Fruit fly (Drosophila melanogaster) whole organism, embryonic: Measurements from ENCODE around the gene CG16719.

Experiments used
- Awh ChIP-seq: fragments of 200-800 bp; sonication (Bioruptor generic); IDR thresholded peaks from 2 replicates; pipeline ENCODE4, ENCODE4 v1.3.6; 2022; ENCODE audit warnings: missing biosample characterization, missing genetic modification characterization
- BEAF-32 ChIP-seq: fragments of 200-800 bp; sonication (Bioruptor generic); optimal IDR thresholded peaks from 3 replicates; lab custom pipeline; 2017; ENCODE audit warnings: missing biosample characterization, missing genetic modification characterization, mild to moderate bottlenecking, moderate library complexity, missing genetic modification reagents
- C15 ChIP-seq: fragments of 200-800 bp; sonication (Bioruptor generic); IDR thresholded peaks from 3 replicates; pipeline ENCODE4 v1.3.6; 2022; ENCODE audit warnings: missing biosample characterization, missing genetic modification characterization
- CG10267 ChIP-seq: fragments of 200-800 bp; sonication (Bioruptor generic); optimal IDR thresholded peaks from 2 replicates; lab custom pipeline; 2018; ENCODE audit warnings: missing biosample characterization, mild to moderate bottlenecking, missing genetic modification characterization, moderate library complexity
- CG12071 ChIP-seq: fragments of 200-800 bp; sonication (Bioruptor generic); optimal IDR thresholded peaks from 3 replicates; lab custom pipeline; 2018; ENCODE audit warnings: missing biosample characterization, mild to moderate bottlenecking, missing genetic modification characterization
- CG13287 ChIP-seq: fragments of 200-800 bp; sonication (Bioruptor generic); IDR thresholded peaks from 2 replicates; pipeline ENCODE4 v1.3.6; 2022; ENCODE audit warnings: missing biosample characterization, missing genetic modification characterization; ENCODE audit not compliant: partially characterized antibody
- CG14667 ChIP-seq: fragments of 200-800 bp; sonication (Bioruptor generic); IDR thresholded peaks from 2 replicates; pipeline ENCODE4 v1.3.6; 2022; ENCODE audit warnings: missing biosample characterization, missing genetic modification characterization
- CG16813 ChIP-seq: fragments of 200-800 bp; sonication (Bioruptor generic); IDR thresholded peaks from 3 replicates; pipeline ENCODE4 v1.3.6; 2022; ENCODE audit warnings: missing biosample characterization, missing genetic modification characterization; ENCODE audit not compliant: partially characterized antibody
- CG2129 ChIP-seq: fragments of 200-800 bp; sonication (Bioruptor generic); IDR thresholded peaks from 2 replicates; pipeline ENCODE4 v1.3.6; 2022; ENCODE audit warnings: missing biosample characterization, missing genetic modification characterization; ENCODE audit not compliant: partially characterized antibody
- CG3281 ChIP-seq: fragments of 200-800 bp; sonication (Bioruptor generic); optimal IDR thresholded peaks from 3 replicates; lab custom pipeline; 2017; ENCODE audit warnings: missing biosample characterization, mild to moderate bottlenecking, missing genetic modification characterization
- CG34224 ChIP-seq: fragments of 200-800 bp; sonication (Bioruptor generic); IDR thresholded peaks from 3 replicates; pipeline ENCODE4 v1.3.6; 2022; ENCODE audit warnings: missing biosample characterization, missing genetic modification characterization; ENCODE audit not compliant: partially characterized antibody
- CG34376 ChIP-seq: fragments of 200-800 bp; sonication (Bioruptor generic); optimal IDR thresholded peaks from 2 replicates; lab custom pipeline; 2018; ENCODE audit warnings: missing biosample characterization, mild to moderate bottlenecking, missing genetic modification characterization
- CG4730 ChIP-seq: fragments of 200-800 bp; sonication (Bioruptor generic); IDR thresholded peaks from 2 replicates; pipeline ENCODE4 v1.3.6; 2022; ENCODE audit warnings: missing biosample characterization, missing genetic modification characterization
- CG7745 ChIP-seq: fragments of 200-800 bp; sonication (Bioruptor generic); optimal IDR thresholded peaks from 2 replicates; lab custom pipeline; 2018; ENCODE audit warnings: missing biosample characterization, mild to moderate bottlenecking, missing genetic modification characterization, moderate library complexity
- CG7928 ChIP-seq: fragments of 200-800 bp; sonication (Bioruptor generic); optimal IDR thresholded peaks from 2 replicates; lab custom pipeline; 2017; ENCODE audit warnings: missing biosample characterization, mild to moderate bottlenecking, missing genetic modification characterization
- CG9437 ChIP-seq: fragments of 200-800 bp; sonication (Bioruptor generic); optimal IDR thresholded peaks from 2 replicates; lab custom pipeline; 2018; ENCODE audit warnings: missing biosample characterization, mild to moderate bottlenecking, missing genetic modification characterization
- CG9797 ChIP-seq: fragments of 200-800 bp; sonication (Bioruptor generic); optimal IDR thresholded peaks from 3 replicates; lab custom pipeline; 2018; ENCODE audit warnings: missing biosample characterization, mild to moderate bottlenecking, missing genetic modification characterization
- Dll ChIP-seq: fragments of 200-800 bp; sonication (Bioruptor generic); IDR thresholded peaks from 4 replicates; pipeline ENCODE4 v1.3.6; 2022; ENCODE audit warnings: missing biosample characterization, missing genetic modification characterization; ENCODE audit not compliant: partially characterized antibody
- Doc3 ChIP-seq: fragments of 200-800 bp; sonication (Bioruptor generic); IDR thresholded peaks from 3 replicates; pipeline ENCODE4 v1.3.6; 2022; ENCODE audit warnings: missing biosample characterization, missing genetic modification characterization; ENCODE audit not compliant: partially characterized antibody
- Dp ChIP-seq: fragments of 200-800 bp; sonication (Bioruptor generic); optimal IDR thresholded peaks from 2 replicates; lab custom pipeline; 2018; ENCODE audit warnings: missing biosample characterization, mild to moderate bottlenecking, missing genetic modification characterization, moderate library complexity
- Dref ChIP-seq: fragments of 200-800 bp; sonication (Bioruptor generic); IDR thresholded peaks from 2 replicates; pipeline ENCODE4 v1.3.6; 2022; ENCODE audit warnings: missing biosample characterization, missing genetic modification characterization
- E2f2 ChIP-seq: fragments of 200-800 bp; sonication (Bioruptor generic); IDR thresholded peaks from 2 replicates; pipeline ENCODE4 v1.3.6; 2022; ENCODE audit warnings: missing biosample characterization, missing genetic modification characterization
- Fer1 ChIP-seq: fragments of 200-800 bp; sonication (Bioruptor generic); optimal IDR thresholded peaks from 2 replicates; lab custom pipeline; 2017; ENCODE audit warnings: missing biosample characterization, mild to moderate bottlenecking, missing genetic modification characterization
- Fer3 ChIP-seq: fragments of 200-800 bp; sonication (Bioruptor generic); optimal IDR thresholded peaks from 2 replicates; lab custom pipeline; 2018; ENCODE audit warnings: missing biosample characterization, mild to moderate bottlenecking, missing genetic modification characterization, moderate library complexity
- HLH4C ChIP-seq: fragments of 200-800 bp; sonication (Bioruptor generic); IDR thresholded peaks from 3 replicates; pipeline ENCODE4 v1.3.6; 2022; ENCODE audit warnings: missing biosample characterization, missing genetic modification characterization; ENCODE audit not compliant: partially characterized antibody
- HmgZ ChIP-seq: fragments of 200-800 bp; sonication (Bioruptor generic); optimal IDR thresholded peaks from 2 replicates; lab custom pipeline; 2018; ENCODE audit warnings: missing biosample characterization, mild to moderate bottlenecking, missing genetic modification characterization
- Hmr ChIP-seq: fragments of 200-800 bp; sonication (Bioruptor generic); optimal IDR thresholded peaks from 3 replicates; lab custom pipeline; 2017; ENCODE audit warnings: mild to moderate bottlenecking, missing biosample characterization, missing genetic modification reagents, missing genetic modification characterization
- Hr3 ChIP-seq: fragments of 200-800 bp; sonication (Bioruptor generic); optimal IDR thresholded peaks from 3 replicates; lab custom pipeline; 2016; ENCODE audit warnings: missing biosample characterization, missing genetic modification characterization
- MESR4 ChIP-seq: fragments of 200-800 bp; sonication (Bioruptor generic); optimal IDR thresholded peaks from 2 replicates; lab custom pipeline; 2018; ENCODE audit warnings: missing biosample characterization, mild to moderate bottlenecking, missing genetic modification characterization, moderate library complexity
- Oaz ChIP-seq: fragments of 200-800 bp; sonication (Bioruptor generic); IDR thresholded peaks from 2 replicates; pipeline ENCODE4 v1.3.6; 2022; ENCODE audit warnings: missing biosample characterization, missing genetic modification characterization
- Opbp ChIP-seq: fragments of 200-800 bp; sonication (Bioruptor generic); IDR thresholded peaks from 3 replicates; pipeline ENCODE4 v1.3.6; 2022; ENCODE audit warnings: missing biosample characterization, missing genetic modification characterization; ENCODE audit not compliant: partially characterized antibody
- Optix ChIP-seq: fragments of 200-800 bp; sonication (Bioruptor generic); IDR thresholded peaks from 3 replicates; pipeline ENCODE4 v1.3.6; 2022; ENCODE audit warnings: missing biosample characterization, missing genetic modification characterization
- Scr ChIP-seq: fragments of 200-800 bp; sonication (Bioruptor generic); IDR thresholded peaks from 2 replicates; pipeline ENCODE4 v1.3.6; 2022; ENCODE audit warnings: missing biosample characterization, missing genetic modification characterization; ENCODE audit not compliant: partially characterized antibody
- Stat92E ChIP-seq, 3 experiments: fragments of >200 bp in 2 of 3; fragments of 200-800 bp in 1 of 3; sonication (Bioruptor generic) in 1 of 3; optimal IDR thresholded peaks; 2 replicates each; lab custom pipeline; 2017 to 2019; ENCODE audit warnings: missing biosample characterization in 3 of 3, missing genetic modification characterization in 3 of 3, mild to moderate bottlenecking in 1 of 3, moderate library complexity in 1 of 3
- Vsx1 ChIP-seq: fragments of 200-800 bp; sonication (Bioruptor generic); optimal IDR thresholded peaks from 2 replicates; lab custom pipeline; 2017; ENCODE audit warnings: missing biosample characterization, mild to moderate bottlenecking, missing genetic modification characterization, missing genetic modification reagents
- cas ChIP-seq: fragments of 200-800 bp; sonication (Bioruptor generic); IDR thresholded peaks from 2 replicates; pipeline ENCODE4 v1.3.6; 2022; ENCODE audit warnings: missing biosample characterization, missing genetic modification characterization
- dpn ChIP-seq, 2 experiments: fragments of 200-800 bp; sonication (Bioruptor generic); optimal IDR thresholded peaks; 3 replicates each; lab custom pipeline; 2016; ENCODE audit warnings: missing biosample characterization in 2 of 2, missing genetic modification characterization in 2 of 2
- exex ChIP-seq: fragments of 200-800 bp; sonication (Bioruptor generic); optimal IDR thresholded peaks from 4 replicates; lab custom pipeline; 2018; ENCODE audit warnings: missing biosample characterization, mild to moderate bottlenecking, missing genetic modification characterization, moderate library complexity
- fd96Cb ChIP-seq: fragments of 200-800 bp; sonication (Bioruptor generic); optimal IDR thresholded peaks from 2 replicates; lab custom pipeline; 2018; ENCODE audit warnings: missing biosample characterization, mild to moderate bottlenecking, missing genetic modification characterization, moderate library complexity
- gro ChIP-seq: fragments of 200-800 bp; sonication (Bioruptor generic); optimal IDR thresholded peaks from 2 replicates; lab custom pipeline; 2016; ENCODE audit warnings: missing biosample characterization, missing genetic modification characterization
- lbe ChIP-seq: fragments of 200-800 bp; sonication (Bioruptor generic); optimal IDR thresholded peaks from 2 replicates; lab custom pipeline; 2016; ENCODE audit warnings: missing biosample characterization, mild to moderate bottlenecking, missing genetic modification characterization
- mirr ChIP-seq: fragments of 200-800 bp; sonication (Bioruptor generic); optimal IDR thresholded peaks from 3 replicates; lab custom pipeline; 2018; ENCODE audit warnings: missing biosample characterization, mild to moderate bottlenecking, missing genetic modification characterization
- phol ChIP-seq: fragments of 200-800 bp; sonication (Bioruptor generic); optimal IDR thresholded peaks from 3 replicates; lab custom pipeline; 2018; ENCODE audit warnings: missing biosample characterization, mild to moderate bottlenecking, missing genetic modification characterization, moderate library complexity
- pzg ChIP-seq: fragments of 200-800 bp; sonication (Bioruptor generic); optimal IDR thresholded peaks from 3 replicates; lab custom pipeline; 2018; ENCODE audit warnings: missing biosample characterization, mild to moderate bottlenecking, missing genetic modification characterization, moderate library complexity
- run ChIP-seq: fragments of 200-800 bp; sonication (Bioruptor generic); optimal IDR thresholded peaks from 3 replicates; lab custom pipeline; 2018; ENCODE audit warnings: missing biosample characterization, mild to moderate bottlenecking, missing genetic modification characterization
- stwl ChIP-seq: fragments of 200-800 bp; sonication (Bioruptor generic); optimal IDR thresholded peaks from 3 replicates; lab custom pipeline; 2018; ENCODE audit warnings: missing biosample characterization, mild to moderate bottlenecking, missing genetic modification characterization, moderate library complexity
- sug ChIP-seq: fragments of 200-800 bp; optimal IDR thresholded peaks from 2 replicates; lab custom pipeline; 2019; ENCODE audit warnings: missing biosample characterization, mild to moderate bottlenecking, missing genetic modification characterization, moderate library complexity
- tio ChIP-seq: fragments of 200-800 bp; sonication (Bioruptor generic); optimal IDR thresholded peaks from 2 replicates; lab custom pipeline; 2017; ENCODE audit warnings: missing biosample characterization, missing genetic modification characterization, inconsistent platforms

The CG16719 gene

DNA sequence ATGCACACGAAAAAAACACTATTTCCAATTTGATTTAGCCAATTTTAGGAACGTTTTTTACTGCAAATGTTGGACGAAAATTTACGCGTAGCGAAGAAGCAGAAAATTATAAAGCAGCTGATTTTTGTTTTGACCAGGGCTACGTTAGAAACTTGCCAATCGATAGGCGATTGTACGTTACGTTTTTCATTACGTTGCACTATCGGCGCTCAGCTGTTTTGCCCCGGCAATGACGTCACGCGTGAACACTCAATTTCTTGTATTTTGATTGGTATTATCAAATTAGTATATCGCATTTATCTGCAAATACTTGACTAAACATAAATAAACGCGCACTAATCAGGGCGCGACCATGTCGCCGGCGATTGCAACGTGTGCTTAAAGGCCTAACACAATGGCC is 6.0 kb upstream of the CG16719 start, which contains the start of the genes fry and CG16717:
fry (minus strand) TSS at position 110 of the 400 bp plus-strand sequence.
CG16717 (plus strand) TSS at position 208 of the 400 bp plus-strand sequence.
- TF ChIP-seq lbe (GFP tag; lab: Kevin White, UChicago) (peak; percentile 5), MESR4 (GFP tag; lab: Kevin White, UChicago) (peak; percentile 29), Opbp (GFP tag; lab: Robert Waterston, UW) (peak; percentile 69; the same call in 2 of the 3 replicates), CG10267 (tag; lab: Kevin White, UChicago) (peak; percentile 9), CG2129 (GFP tag; lab: Robert Waterston, UW) (peak; percentile 25; the same call in 1 of the 2 replicates), run (tag; lab: Kevin White, UChicago) (no peak), E2f2 (GFP tag; lab: Robert Waterston, UW) (peak; percentile 16; the same call in 1 of the 2 replicates), Hmr (GFP tag; lab: Kevin White, UChicago) (no peak), CG14667 (GFP tag; lab: Robert Waterston, UW) (no peak), Awh (GFP tag; lab: Robert Waterston, UW) (no peak), cas (GFP tag; lab: Robert Waterston, UW) (no peak), Hr3 (GFP tag; lab: Kevin White, UChicago) (no peak), stwl (tag; lab: Kevin White, UChicago) (peak; percentile 67), gro (GFP tag; lab: Kevin White, UChicago) (peak; percentile 13), fd96Cb (tag; lab: Kevin White, UChicago) (no peak), Dll (GFP tag; lab: Robert Waterston, UW) (peak; percentile 68), CG12071 (no peak), Fer1 (GFP tag; lab: Kevin White, UChicago) (peak; percentile 26), CG9797 (GFP tag; lab: Kevin White, UChicago) (no peak), Dp (GFP tag; lab: Kevin White, UChicago) (peak; percentile 31), Vsx1 (GFP tag; lab: Kevin White, UChicago) (no peak), CG7928 (peak; percentile 93), Optix (GFP tag; lab: Robert Waterston, UW) (no peak), CG34376 (GFP tag; lab: Kevin White, UChicago) (peak; percentile 85), exex (tag; lab: Kevin White, UChicago) (peak; percentile 68), sug (tag; lab: Kevin White, UChicago) (peak; percentile 30), HmgZ (tag; lab: Kevin White, UChicago) (peak; percentile 15), BEAF-32 (peak; percentile 67), mirr (GFP tag; lab: Kevin White, UChicago) (peak; percentile 51), tio (GFP tag; lab: Kevin White, UChicago) (no peak), HLH4C (GFP tag; lab: Robert Waterston, UW) (peak; percentile 56), CG4730 (GFP tag; lab: Robert Waterston, UW) (no peak), phol (tag; lab: Kevin White, UChicago) (peak; percentile 21), CG34224 (GFP tag; lab: Robert Waterston, UW) (peak; percentile 90), CG16813 (GFP tag; lab: Robert Waterston, UW) (peak; percentile 44; the same call in 1 of the 3 replicates), C15 (no peak), CG3281 (peak; percentile 54), Dref (GFP tag; lab: Robert Waterston, UW) (peak; percentile 74), Fer3 (no peak), Oaz (no peak), CG9437 (GFP tag; lab: Kevin White, UChicago) (peak; percentile 99), Scr (peak; percentile 66), CG13287 (peak; percentile 82), pzg (GFP tag; lab: Kevin White, UChicago) (peak; percentile 67), Doc3 (peak; percentile 69), CG7745 (tag; lab: Kevin White, UChicago) (peak; percentile 99), dpn (GFP tag; optimal IDR thresholded peaks at IDR 0.05; lab: Kevin White, UChicago) (no peak), Stat92E (GFP tag; optimal IDR thresholded peaks at IDR 0.05; lab: Kevin White, UChicago) (no peak)
